Worm (Caenorhabditis elegans) whole organism, L2 larva: ENCODE data around the gene djr-1.2.

Experiments
- C34F6.9 ChIP-seq: fragments of 150-350 bp; optimal IDR thresholded peaks from 2 replicates; lab custom pipeline; 2014; ENCODE audit warnings: missing biosample characterization, missing genetic modification characterization
- F13H6.1 ChIP-seq: sonication (generic microtip); optimal IDR thresholded peaks from 2 replicates; lab custom pipeline; 2016; ENCODE audit warnings: missing genetic modification characterization, missing compliant biosample characterization
- R02D3.7 ChIP-seq: fragments of 150-350 bp; optimal IDR thresholded peaks from 2 replicates; lab custom pipeline; 2014; ENCODE audit warnings: missing biosample characterization, missing genetic modification characterization
- Y55F3AM.14 ChIP-seq: fragments of 200-800 bp; sonication (Bioruptor generic); optimal IDR thresholded peaks from 2 replicates; lab custom pipeline; 2018; ENCODE audit warnings: mild to moderate bottlenecking, missing genetic modification characterization, missing compliant biosample characterization
- ama-1 ChIP-seq: fragments of 150-350 bp; optimal IDR thresholded peaks from 2 replicates; lab custom pipeline; 2018; ENCODE audit warnings: inconsistent platforms
- ceh-16 ChIP-seq: fragments of 150-350 bp; optimal IDR thresholded peaks from 2 replicates; lab custom pipeline; 2014; ENCODE audit warnings: missing biosample characterization, missing genetic modification characterization
- crh-2 ChIP-seq: sonication (generic microtip); optimal IDR thresholded peaks from 2 replicates; lab custom pipeline; 2017; ENCODE audit warnings: missing biosample characterization, missing genetic modification characterization
- dmd-4 ChIP-seq: sonication (generic microtip); optimal IDR thresholded peaks from 2 replicates; lab custom pipeline; 2017; ENCODE audit warnings: missing biosample characterization, missing genetic modification characterization
- elt-1 ChIP-seq: fragments of 150-350 bp; optimal IDR thresholded peaks from 2 replicates; lab custom pipeline; 2014; ENCODE audit warnings: missing biosample characterization, missing genetic modification characterization
- fos-1 ChIP-seq: fragments of 150-350 bp; optimal IDR thresholded peaks from 2 replicates; lab custom pipeline; 2014; ENCODE audit warnings: missing biosample characterization, missing genetic modification characterization
- gmeb-1 ChIP-seq: fragments of 150-350 bp; optimal IDR thresholded peaks from 2 replicates; lab custom pipeline; 2014; ENCODE audit warnings: missing biosample characterization, missing genetic modification characterization
- lin-11 ChIP-seq: fragments of 150-350 bp; sonication (generic microtip); optimal IDR thresholded peaks from 2 replicates; lab custom pipeline; 2014; ENCODE audit warnings: missing biosample characterization, missing genetic modification characterization, inconsistent platforms, mixed read lengths
- lin-13 ChIP-seq: fragments of 150-350 bp; optimal IDR thresholded peaks from 2 replicates; lab custom pipeline; 2014; ENCODE audit warnings: missing biosample characterization, missing genetic modification reagents, missing genetic modification characterization
- lsy-2 ChIP-seq, 2 experiments: fragments of 150-350 bp in 1 of 2; sonication (generic microtip) in 1 of 2; optimal IDR thresholded peaks; 2 replicates each; lab custom pipeline; 2014 to 2017; ENCODE audit warnings: missing biosample characterization in 2 of 2, missing genetic modification characterization in 2 of 2
- mab-5 ChIP-seq: fragments of 150-350 bp; optimal IDR thresholded peaks from 2 replicates; lab custom pipeline; 2014; ENCODE audit warnings: missing biosample characterization, missing genetic modification characterization
- mbf-1 ChIP-seq: sonication (generic microtip); optimal IDR thresholded peaks from 2 replicates; lab custom pipeline; 2017; ENCODE audit warnings: missing biosample characterization, missing genetic modification characterization
- mdl-1 ChIP-seq, 2 experiments: fragments of 150-350 bp in 1 of 2; sonication (generic microtip) in 1 of 2; optimal IDR thresholded peaks; 2 replicates each; lab custom pipeline; 2017; ENCODE audit warnings: missing biosample characterization in 2 of 2, missing genetic modification characterization in 2 of 2
- nhr-10 ChIP-seq: sonication (generic microtip); optimal IDR thresholded peaks from 2 replicates; lab custom pipeline; 2017; ENCODE audit warnings: missing biosample characterization, missing genetic modification characterization
- nhr-12 ChIP-seq: fragments of 150-350 bp; optimal IDR thresholded peaks from 2 replicates; lab custom pipeline; 2014; ENCODE audit warnings: missing biosample characterization, missing genetic modification characterization
- nhr-129 ChIP-seq: fragments of 150-350 bp; optimal IDR thresholded peaks from 2 replicates; lab custom pipeline; 2014; ENCODE audit warnings: missing biosample characterization, missing genetic modification characterization
- nhr-23 ChIP-seq: fragments of 150-350 bp; optimal IDR thresholded peaks from 2 replicates; lab custom pipeline; 2014; ENCODE audit warnings: missing biosample characterization, missing genetic modification reagents, missing genetic modification characterization
- nhr-237 ChIP-seq: fragments of 150-350 bp; optimal IDR thresholded peaks from 2 replicates; lab custom pipeline; 2014; ENCODE audit warnings: missing biosample characterization, missing genetic modification characterization
- nhr-25 ChIP-seq: fragments of 150-350 bp; sonication (generic microtip); optimal IDR thresholded peaks from 3 replicates; lab custom pipeline; 2014; ENCODE audit warnings: missing biosample characterization, missing genetic modification characterization
- nhr-6 ChIP-seq: fragments of 150-350 bp; optimal IDR thresholded peaks from 2 replicates; lab custom pipeline; 2014; ENCODE audit warnings: missing biosample characterization, missing genetic modification characterization
- nhr-77 ChIP-seq: fragments of 150-350 bp; optimal IDR thresholded peaks from 2 replicates; lab custom pipeline; 2014; ENCODE audit warnings: missing biosample characterization, missing genetic modification characterization
- sem-4 ChIP-seq: fragments of 150-350 bp; optimal IDR thresholded peaks from 2 replicates; lab custom pipeline; 2014; ENCODE audit warnings: missing biosample characterization, missing genetic modification reagents, missing genetic modification characterization
- skn-1 ChIP-seq: sonication (generic microtip); optimal IDR thresholded peaks from 2 replicates; lab custom pipeline; 2017; ENCODE audit warnings: missing biosample characterization, missing genetic modification characterization
- sma-3 ChIP-seq: sonication (generic microtip); optimal IDR thresholded peaks from 2 replicates; lab custom pipeline; 2016; ENCODE audit warnings: missing genetic modification reagents, missing genetic modification characterization, missing compliant biosample characterization
- sma-9 ChIP-seq, 2 experiments: fragments of 150-350 bp in 1 of 2; sonication (generic microtip) in 1 of 2; optimal IDR thresholded peaks; 2 replicates each; lab custom pipeline; 2014 to 2016; ENCODE audit warnings: missing genetic modification characterization in 2 of 2, mild to moderate bottlenecking in 1 of 2, missing biosample characterization in 1 of 2, missing compliant biosample characterization in 1 of 2, missing genetic modification reagents in 1 of 2, moderate library complexity in 1 of 2
- snpc-4 ChIP-seq: fragments of 150-350 bp; optimal IDR thresholded peaks from 2 replicates; lab custom pipeline; 2014; ENCODE audit warnings: missing biosample characterization, missing genetic modification characterization
- unc-55 ChIP-seq: fragments of 150-350 bp; sonication (generic microtip); optimal IDR thresholded peaks from 3 replicates; lab custom pipeline; 2014; ENCODE audit warnings: missing biosample characterization, missing genetic modification reagents, missing genetic modification characterization
- unc-62 ChIP-seq: fragments of 150-350 bp; optimal IDR thresholded peaks from 2 replicates; lab custom pipeline; 2014; ENCODE audit warnings: missing biosample characterization, missing genetic modification reagents, missing genetic modification characterization
- zag-1 ChIP-seq: fragments of 150-350 bp; optimal IDR thresholded peaks from 2 replicates; lab custom pipeline; 2014; ENCODE audit warnings: missing biosample characterization, missing genetic modification characterization
- ztf-11 ChIP-seq: sonication (generic microtip); optimal IDR thresholded peaks from 2 replicates; lab custom pipeline; 2017; ENCODE audit warnings: missing biosample characterization, missing genetic modification characterization
- ztf-4 ChIP-seq: fragments of 150-350 bp; optimal IDR thresholded peaks from 2 replicates; lab custom pipeline; 2014; ENCODE audit warnings: missing biosample characterization, missing genetic modification characterization

The djr-1.2 gene

ce11 chrV:4080546-4080945, 25.6 kb upstream of the djr-1.2 start:
- TF ChIP-seq unc-62 (GFP tag; lab: Kevin White, UChicago) (no peak), unc-55 (no peak), nhr-77 (tag; lab: Kevin White, UChicago) (no peak), fos-1 (tag; lab: Kevin White, UChicago) (no peak), nhr-6 (tag; lab: Kevin White, UChicago) (no peak), lin-11 (tag; lab: Kevin White, UChicago) (no peak), nhr-25 (tag; lab: Kevin White, UChicago) (no peak), mbf-1 (tag; lab: Kevin White, UChicago) (no peak), nhr-129 (tag; lab: Kevin White, UChicago) (no peak), zag-1 (tag; lab: Kevin White, UChicago) (no peak), crh-2 (tag; lab: Kevin White, UChicago) (no peak), nhr-10 (tag; lab: Kevin White, UChicago) (no peak), dmd-4 (tag; lab: Kevin White, UChicago) (no peak)

- TF ChIP-seq mab-5 (no peak), nhr-129 (tag; lab: Kevin White, UChicago) (no peak)
These were observed 18.5 kb upstream of the djr-1.2 start, which contains the start of gene otpl-2 for ce11 chrV:4073455-4073854. TSS of gene otpl-2 (plus strand) at chrV:4073755.

ce11 chrV:4063559-4064164, 8.7 kb upstream of the djr-1.2 start:
- peak; percentile 36 for TF ChIP-seq gmeb-1 (tag; lab: Kevin White, UChicago)
- TF ChIP-seq lsy-2 (tag; optimal IDR thresholded peaks at IDR 0.05; lab: Kevin White, UChicago) = peak; percentile 63 to 89

- TF ChIP-seq skn-1 (tag; lab: Kevin White, UChicago) (no peak), nhr-237 (tag; lab: Kevin White, UChicago) (no peak), mdl-1 (tag; optimal IDR thresholded peaks at IDR 0.05; lab: Kevin White, UChicago) (no peak), ama-1 (lab: Kevin White, UChicago) (no peak), sma-3 (GFP tag; lab: Kevin White, UChicago) (no peak), sem-4 (tag; lab: Kevin White, UChicago) (no peak), nhr-129 (tag; lab: Kevin White, UChicago) (no peak), unc-62 (GFP tag; lab: Kevin White, UChicago) (no peak), R02D3.7 (tag; lab: Kevin White, UChicago) (no peak), sma-9 (GFP tag; optimal IDR thresholded peaks at IDR 0.05; lab: Kevin White, UChicago) (no peak), sma-9 (tag; optimal IDR thresholded peaks at IDR 0.05; lab: Kevin White, UChicago) (no peak), gmeb-1 (tag; lab: Kevin White, UChicago) (no peak), zag-1 (tag; lab: Kevin White, UChicago) (no peak), ztf-4 (tag; lab: Kevin White, UChicago) (no peak)
- TF ChIP-seq, all 48 proteins: peak for 0
These were observed 1.3 kb upstream of the djr-1.2 start for ce11 chrV:4056203-4056602.

ce11 chrV:4047541-4047940, 7.4 kb downstream of the djr-1.2 start, which contains the start of gene srh-169:
TSS of gene srh-169 (plus strand) at chrV:4047841.
- TF ChIP-seq mdl-1 (tag; optimal IDR thresholded peaks at IDR 0.05; lab: Kevin White, UChicago) (no peak), unc-55 (no peak), elt-1 (tag; lab: Kevin White, UChicago) (no peak), nhr-129 (tag; lab: Kevin White, UChicago) (no peak), nhr-6 (tag; lab: Kevin White, UChicago) (no peak), ztf-11 (tag; lab: Kevin White, UChicago) (no peak), sma-3 (GFP tag; lab: Kevin White, UChicago) (no peak), F13H6.1 (tag; lab: Kevin White, UChicago) (no peak), nhr-25 (tag; lab: Kevin White, UChicago) (no peak), nhr-23 (no peak), nhr-10 (tag; lab: Kevin White, UChicago) (no peak), dmd-4 (tag; lab: Kevin White, UChicago) (no peak), ceh-16 (tag; lab: Kevin White, UChicago) (no peak), C34F6.9 (tag; lab: Kevin White, UChicago) (no peak), Y55F3AM.14 (GFP tag; lab: Kevin White, UChicago) (no peak), sem-4 (tag; lab: Kevin White, UChicago) (no peak), lin-11 (tag; lab: Kevin White, UChicago) (no peak), nhr-12 (tag; lab: Kevin White, UChicago) (no peak), snpc-4 (no peak), lin-13 (GFP tag; lab: Kevin White, UChicago) (no peak)
